Worm (Caenorhabditis elegans) whole organism, L1 larva: ENCODE measurements around the gene R05D3.8.

ENCODE experiments used
- C04F5.9 ChIP-seq: sonication (generic microtip); optimal IDR thresholded peaks from 2 replicates; lab custom pipeline; 2016; ENCODE audit warnings: missing genetic modification characterization, missing compliant biosample characterization
- C34B4.2 ChIP-seq: sonication (generic microtip); optimal IDR thresholded peaks from 2 replicates; lab custom pipeline; 2017; ENCODE audit warnings: mild to moderate bottlenecking, missing genetic modification characterization, missing compliant biosample characterization
- F16B12.6 ChIP-seq: fragments of 150-350 bp; optimal IDR thresholded peaks from 2 replicates; lab custom pipeline; 2014; ENCODE audit warnings: missing biosample characterization, missing genetic modification characterization
- Y116A8C.19 ChIP-seq: sonication (generic microtip); optimal IDR thresholded peaks from 2 replicates; lab custom pipeline; 2016; ENCODE audit warnings: missing compliant biosample characterization, missing genetic modification characterization, borderline replicate concordance
- aly-2 ChIP-seq: fragments of 150-350 bp; optimal IDR thresholded peaks from 2 replicates; lab custom pipeline; 2014; ENCODE audit warnings: missing biosample characterization, missing genetic modification characterization
- ceh-63 ChIP-seq: fragments of 200-800 bp; sonication (Bioruptor generic); optimal IDR thresholded peaks from 2 replicates; lab custom pipeline; 2018; ENCODE audit warnings: mild to moderate bottlenecking, missing genetic modification characterization, missing compliant biosample characterization
- ceh-8 ChIP-seq: fragments of 200-800 bp; sonication (Bioruptor generic); optimal IDR thresholded peaks from 2 replicates; lab custom pipeline; 2018; ENCODE audit warnings: mild to moderate bottlenecking, missing genetic modification characterization, moderate library complexity, missing compliant biosample characterization
- ceh-90 ChIP-seq: sonication (generic microtip); optimal IDR thresholded peaks from 2 replicates; lab custom pipeline; 2016; ENCODE audit warnings: missing genetic modification characterization, missing compliant biosample characterization
- ces-1 ChIP-seq: fragments of 150-350 bp; optimal IDR thresholded peaks from 2 replicates; lab custom pipeline; 2014; ENCODE audit warnings: missing biosample characterization, missing genetic modification reagents, missing genetic modification characterization
- dsc-1 ChIP-seq: sonication (generic microtip); optimal IDR thresholded peaks from 2 replicates; lab custom pipeline; 2016; ENCODE audit warnings: mild to moderate bottlenecking, missing genetic modification characterization, missing compliant biosample characterization
- efl-1 ChIP-seq, 4 experiments: fragments of 150-350 bp; optimal IDR thresholded peaks in 3 of 4; peaks in 1 of 4; 1 replicate in 1 of 4; 2 replicates in 3 of 4; lab custom pipeline; 2014; ENCODE audit warnings: missing biosample characterization in 2 of 4, missing genetic modification characterization in 2 of 4, missing genetic modification reagents in 2 of 4
- efl-3 ChIP-seq: fragments of 200-800 bp; sonication (Bioruptor generic); optimal IDR thresholded peaks from 2 replicates; lab custom pipeline; 2018; ENCODE audit warnings: mild to moderate bottlenecking, missing genetic modification characterization, missing compliant biosample characterization
- egl-13 ChIP-seq: sonication (generic microtip); optimal IDR thresholded peaks from 2 replicates; lab custom pipeline; 2016; ENCODE audit warnings: missing genotype, missing genetic modification reagents, missing genetic modification characterization, missing compliant biosample characterization
- egl-27 ChIP-seq, 2 experiments: fragments of 150-350 bp in 1 of 2; sonication (generic microtip); optimal IDR thresholded peaks; 3 replicates each; lab custom pipeline; 2017 to 2018; ENCODE audit warnings: missing biosample characterization in 2 of 2, missing genetic modification characterization in 2 of 2, missing genetic modification reagents in 2 of 2
- fkh-4 ChIP-seq: sonication (generic microtip); optimal IDR thresholded peaks from 2 replicates; lab custom pipeline; 2016; ENCODE audit warnings: missing compliant biosample characterization, missing genetic modification characterization, borderline replicate concordance
- hlh-17 ChIP-seq: fragments of 200-800 bp; sonication (Bioruptor generic); optimal IDR thresholded peaks from 2 replicates; lab custom pipeline; 2018; ENCODE audit warnings: missing genetic modification characterization, mild to moderate bottlenecking, missing compliant biosample characterization, moderate library complexity, borderline replicate concordance
- jun-1 ChIP-seq: fragments of 150-350 bp; optimal IDR thresholded peaks from 2 replicates; lab custom pipeline; 2014; ENCODE audit warnings: missing biosample characterization, missing genetic modification reagents, missing genetic modification characterization
- lin-14 ChIP-seq: fragments of 200-800 bp; sonication (Bioruptor generic); optimal IDR thresholded peaks from 2 replicates; lab custom pipeline; 2018; ENCODE audit warnings: mild to moderate bottlenecking, missing genetic modification characterization, moderate library complexity, missing compliant biosample characterization
- lir-3 ChIP-seq: sonication (generic microtip); optimal IDR thresholded peaks from 2 replicates; lab custom pipeline; 2016; ENCODE audit warnings: mild to moderate bottlenecking, missing genetic modification characterization, moderate library complexity, missing compliant biosample characterization; ENCODE audit not compliant: poor library complexity
- mdl-1 ChIP-seq, 2 experiments: fragments of 150-350 bp; optimal IDR thresholded peaks; 2 replicates each; lab custom pipeline; 2014 to 2017; ENCODE audit warnings: missing biosample characterization in 2 of 2, missing genetic modification characterization in 2 of 2, inconsistent platforms in 1 of 2
- mef-2 ChIP-seq: fragments of 150-350 bp; optimal IDR thresholded peaks from 2 replicates; lab custom pipeline; 2014; ENCODE audit warnings: missing biosample characterization, missing genetic modification characterization
- mep-1 ChIP-seq: fragments of 150-350 bp; optimal IDR thresholded peaks from 2 replicates; lab custom pipeline; 2014; ENCODE audit warnings: missing biosample characterization, missing genetic modification characterization
- nhr-19 ChIP-seq: fragments of 200-800 bp; sonication (Bioruptor generic); conservative IDR thresholded peaks from 2 replicates; pipeline ENCODE4 v1.3.6; 2022; ENCODE audit warnings: missing genetic modification characterization, missing compliant biosample characterization
- nhr-20 ChIP-seq: sonication (generic microtip); optimal IDR thresholded peaks from 2 replicates; lab custom pipeline; 2016; ENCODE audit warnings: mild to moderate bottlenecking, missing genetic modification characterization, missing compliant biosample characterization
- nhr-237 ChIP-seq: fragments of 150-350 bp; optimal IDR thresholded peaks from 2 replicates; lab custom pipeline; 2014; ENCODE audit warnings: missing biosample characterization, missing genetic modification characterization
- nhr-28 ChIP-seq: fragments of 150-350 bp; optimal IDR thresholded peaks from 2 replicates; lab custom pipeline; 2014; ENCODE audit warnings: missing biosample characterization, missing genetic modification characterization
- nhr-47 ChIP-seq: sonication (generic microtip); optimal IDR thresholded peaks from 2 replicates; lab custom pipeline; 2016; ENCODE audit warnings: mild to moderate bottlenecking, missing genetic modification characterization, moderate library complexity, missing compliant biosample characterization
- nhr-71 ChIP-seq: sonication (generic microtip); optimal IDR thresholded peaks from 2 replicates; lab custom pipeline; 2016; ENCODE audit warnings: mild to moderate bottlenecking, missing genetic modification characterization, moderate library complexity, missing compliant biosample characterization
- nhr-76 ChIP-seq: sonication (generic microtip); optimal IDR thresholded peaks from 2 replicates; lab custom pipeline; 2017; ENCODE audit warnings: missing biosample characterization, missing genetic modification characterization
- nhr-84 ChIP-seq: sonication (generic microtip); optimal IDR thresholded peaks from 2 replicates; lab custom pipeline; 2017; ENCODE audit warnings: missing biosample characterization, missing genetic modification characterization
- pqm-1 ChIP-seq: sonication (generic microtip); optimal IDR thresholded peaks from 3 replicates; lab custom pipeline; 2017; ENCODE audit warnings: missing biosample characterization, missing genetic modification characterization
- rnt-1 ChIP-seq: sonication (generic microtip); optimal IDR thresholded peaks from 2 replicates; lab custom pipeline; 2016; ENCODE audit warnings: mild to moderate bottlenecking, missing genetic modification characterization, moderate library complexity, missing compliant biosample characterization
- snpc-4 ChIP-seq: fragments of 150-350 bp; optimal IDR thresholded peaks from 2 replicates; lab custom pipeline; 2014; ENCODE audit warnings: missing biosample characterization, missing genetic modification characterization
- snu-23 ChIP-seq: sonication (generic microtip); optimal IDR thresholded peaks from 2 replicates; lab custom pipeline; 2016; ENCODE audit warnings: missing genetic modification characterization, missing compliant biosample characterization
- sox-4 ChIP-seq: sonication (generic microtip); optimal IDR thresholded peaks from 2 replicates; lab custom pipeline; 2016; ENCODE audit warnings: missing genetic modification characterization, missing compliant biosample characterization
- tbx-2 ChIP-seq: sonication (generic microtip); optimal IDR thresholded peaks from 2 replicates; lab custom pipeline; 2016; ENCODE audit warnings: missing genetic modification characterization, missing compliant biosample characterization
- tlp-1 ChIP-seq: fragments of 150-350 bp; optimal IDR thresholded peaks from 2 replicates; lab custom pipeline; 2014; ENCODE audit warnings: missing biosample characterization, missing genetic modification characterization
- unc-130 ChIP-seq: fragments of 150-350 bp; optimal IDR thresholded peaks from 2 replicates; lab custom pipeline; 2017; ENCODE audit warnings: missing biosample characterization, missing genetic modification characterization, inconsistent platforms
- unc-62 ChIP-seq: fragments of 150-350 bp; optimal IDR thresholded peaks from 2 replicates; lab custom pipeline; 2014; ENCODE audit warnings: missing biosample characterization, missing genetic modification reagents, missing genetic modification characterization
- unc-86 ChIP-seq: sonication (generic microtip); optimal IDR thresholded peaks from 2 replicates; lab custom pipeline; 2016; ENCODE audit warnings: missing genetic modification characterization, missing compliant biosample characterization
- unc-98 ChIP-seq: fragments of 200-800 bp; sonication (Bioruptor generic); IDR thresholded peaks from 2 replicates; pipeline ENCODE4 v1.3.6; 2022; ENCODE audit warnings: missing genetic modification characterization, missing compliant biosample characterization
- zag-1 ChIP-seq: fragments of 150-350 bp; optimal IDR thresholded peaks from 2 replicates; lab custom pipeline; 2014; ENCODE audit warnings: missing biosample characterization, missing genetic modification characterization
- ztf-11 ChIP-seq, 2 experiments: sonication (generic microtip); optimal IDR thresholded peaks; 2 replicates each; lab custom pipeline; 2016 to 2017; ENCODE audit warnings: missing genetic modification characterization in 2 of 2, missing biosample characterization in 1 of 2, missing compliant biosample characterization in 1 of 2

R05D3.8 gene

ce11 chrIII:8400478-8400877 is 42.4 kb upstream of the R05D3.8 start (continued):
- TF ChIP-seq rnt-1 (tag; lab: Kevin White, UChicago), result no peak

- TF ChIP-seq nhr-71 (no peak), tbx-2 (tag; lab: Kevin White, UChicago) (no peak), unc-130 (no peak), nhr-237 (tag; lab: Kevin White, UChicago) (no peak), ztf-11 (tag; optimal IDR thresholded peaks at IDR 0.05; lab: Kevin White, UChicago) (no peak), snu-23 (GFP tag; lab: Kevin White, UChicago) (no peak), pqm-1 (no peak), nhr-47 (tag; lab: Kevin White, UChicago) (no peak), nhr-28 (tag; lab: Kevin White, UChicago) (no peak), unc-98 (GFP tag; lab: Robert Waterston, UW) (no peak), dsc-1 (tag; lab: Kevin White, UChicago) (no peak), efl-1 (optimal IDR thresholded peaks at IDR 0.05; lab: Kevin White, UChicago) (no peak), efl-1 (GFP tag; optimal IDR thresholded peaks at IDR 0.05 in 1 of 2; lab: Kevin White, UChicago) (no peak), ces-1 (GFP tag; lab: Kevin White, UChicago) (no peak), nhr-76 (tag; lab: Kevin White, UChicago) (no peak), C34B4.2 (tag; lab: Kevin White, UChicago) (no peak), mdl-1 (tag; optimal IDR thresholded peaks at IDR 0.05; lab: Kevin White, UChicago) (no peak), unc-62 (GFP tag; lab: Kevin White, UChicago) (no peak)
Observed at ce11 chrIII:8398411-8398810, 40.3 kb upstream of the R05D3.8 start, which contains the start of gene ZK353.2. Gene ZK353.2 (plus strand): TSS chrIII:8398711.

- TF ChIP-seq snpc-4 (tag; lab: Kevin White, UChicago) (no peak), unc-98 (GFP tag; lab: Robert Waterston, UW) (no peak), nhr-20 (tag; lab: Kevin White, UChicago) (no peak), sox-4 (no peak), aly-2 (tag; lab: Kevin White, UChicago) (no peak), nhr-19 (GFP tag; lab: Robert Waterston, UW) (no peak)
Observed at ce11 chrIII:8395685-8396084, 37.6 kb upstream of the R05D3.8 start, which contains the start of gene ZK353.3. Gene ZK353.3 (plus strand): TSS chrIII:8395985.

ce11 chrIII:8394374-8395302 is 36.5 kb upstream of the R05D3.8 start, which contains the start of gene ZK353.10:
Gene ZK353.10 (minus strand): TSS chrIII:8394424.
- TF ChIP-seq ceh-90 (tag; lab: Kevin White, UChicago) (no peak), unc-86 (tag; lab: Kevin White, UChicago) (peak; percentile 52), ceh-8 (GFP tag; lab: Kevin White, UChicago) (no peak), unc-62 (GFP tag; lab: Kevin White, UChicago) (no peak), C04F5.9 (no peak), ztf-11 (tag; optimal IDR thresholded peaks at IDR 0.05; lab: Kevin White, UChicago) (no peak), lin-14 (GFP tag; lab: Kevin White, UChicago) (peak; percentile 68), tbx-2 (tag; lab: Kevin White, UChicago) (no peak), lir-3 (tag; lab: Kevin White, UChicago) (no peak), Y116A8C.19 (tag; lab: Kevin White, UChicago) (no peak), ces-1 (GFP tag; lab: Kevin White, UChicago) (no peak), egl-27 (tag; optimal IDR thresholded peaks at IDR 0.05; lab: Kevin White, UChicago) (no peak), jun-1 (tag; lab: Kevin White, UChicago) (no peak), nhr-20 (tag; lab: Kevin White, UChicago) (no peak), zag-1 (tag; lab: Kevin White, UChicago) (no peak), mep-1 (tag; lab: Kevin White, UChicago) (no peak), fkh-4 (no peak), egl-13 (tag; lab: Kevin White, UChicago) (peak; percentile 15), nhr-19 (GFP tag; lab: Robert Waterston, UW) (no peak), efl-3 (GFP tag; lab: Kevin White, UChicago) (no peak), efl-1 (optimal IDR thresholded peaks at IDR 0.05; lab: Kevin White, UChicago) (no peak), efl-1 (GFP tag; optimal IDR thresholded peaks at IDR 0.05 in 1 of 2; lab: Kevin White, UChicago) (peak in 1 of 2 experiments; percentile 76), ceh-63 (GFP tag; lab: Kevin White, UChicago) (no peak), hlh-17 (GFP tag; lab: Kevin White, UChicago) (no peak), nhr-84 (no peak), F16B12.6 (tag; lab: Kevin White, UChicago) (no peak), aly-2 (tag; lab: Kevin White, UChicago) (no peak), tlp-1 (no peak), mef-2 (tag; lab: Kevin White, UChicago) (no peak)
